Worm (Caenorhabditis elegans): ENCODE data around the gene C49H3.6.

DNA sequence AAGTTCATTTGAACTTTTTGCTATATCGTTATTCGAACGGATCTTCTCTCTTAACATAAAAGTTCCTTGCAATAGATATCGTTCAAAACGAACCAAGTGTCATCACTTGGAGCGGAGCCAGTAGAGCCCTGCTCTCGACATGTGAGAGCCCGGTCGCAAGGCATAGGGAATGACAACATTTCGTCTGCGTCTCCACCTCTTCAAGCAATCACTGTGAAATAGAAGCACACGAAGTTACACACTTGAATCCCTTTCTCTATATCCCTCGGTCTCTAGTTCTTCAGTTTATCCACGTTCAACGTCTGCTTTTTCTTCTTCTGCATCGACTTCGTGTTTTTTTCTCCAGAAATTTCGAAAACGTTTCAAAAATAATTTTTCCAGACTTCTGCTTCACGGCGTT is at the start of gene C49H3.6:
- TF ChIP-seq sea-2 (GFP tag; optimal IDR thresholded peaks at IDR 0.05) (no peak), unc-62 (GFP tag; optimal IDR thresholded peaks at IDR 0.05) (no peak), nhr-12 (tag; optimal IDR thresholded peaks at IDR 0.05) (no peak), fos-1 (tag; optimal IDR thresholded peaks at IDR 0.05) (no peak), unc-39 (tag; optimal IDR thresholded peaks at IDR 0.05) (no peak), tbx-2 (tag; optimal IDR thresholded peaks at IDR 0.05) (no peak), pha-4 (tag; optimal IDR thresholded peaks at IDR 0.05) (peak; percentile 0), nhr-25 (tag; optimal IDR thresholded peaks at IDR 0.05) (no peak), fkh-10 (GFP tag; optimal IDR thresholded peaks at IDR 0.05) (no peak), elt-1 (tag; optimal IDR thresholded peaks at IDR 0.05) (no peak)
